Worm (Caenorhabditis elegans): Measurements from ENCODE around the gene his-24.

The his-24 gene

ce11 chrX:14502116-14502587 lies 12.3 kb downstream of the his-24 start:
- no peak for TF ChIP-seq ZK546.5 (tag; optimal IDR thresholded peaks at IDR 0.05)
- TF ChIP-seq nhr-67 (tag; optimal IDR thresholded peaks at IDR 0.05): no peak
- TF ChIP-seq ceh-16 (tag; optimal IDR thresholded peaks at IDR 0.05): no peak
- TF ChIP-seq elt-1 (tag; optimal IDR thresholded peaks at IDR 0.05): peak; percentile 19
- TF ChIP-seq mml-1 (tag; optimal IDR thresholded peaks at IDR 0.05): no peak
- TF ChIP-seq hmg-11 (tag; optimal IDR thresholded peaks at IDR 0.05): no peak
- peak; percentile 13 for TF ChIP-seq nhr-23 (tag; optimal IDR thresholded peaks at IDR 0.05)
- TF ChIP-seq pha-4 (tag; optimal IDR thresholded peaks at IDR 0.05): peak; percentile 61
- TF ChIP-seq fkh-10 (GFP tag; optimal IDR thresholded peaks at IDR 0.05): no peak
- TF ChIP-seq nhr-76 (tag; optimal IDR thresholded peaks at IDR 0.05): no peak
- TF ChIP-seq tbx-2 (tag; optimal IDR thresholded peaks at IDR 0.05): no peak
- TF ChIP-seq elt-3 (tag; optimal IDR thresholded peaks at IDR 0.05): no peak
- TF ChIP-seq nhr-25 (tag; optimal IDR thresholded peaks at IDR 0.05): peak; percentile 69
- no peak for TF ChIP-seq egl-27 (tag; optimal IDR thresholded peaks at IDR 0.05)
- peak; percentile 87 for TF ChIP-seq jun-1 (tag; optimal IDR thresholded peaks at IDR 0.05)
- no peak for TF ChIP-seq skn-1 (tag; optimal IDR thresholded peaks at IDR 0.05)
- TF ChIP-seq nfya-1 (tag; optimal IDR thresholded peaks at IDR 0.05; ENCODE audit: insufficient read depth): peak; percentile 9
- no peak for TF ChIP-seq ceh-82 (tag; optimal IDR thresholded peaks at IDR 0.05)
- TF ChIP-seq pqm-1 (tag; optimal IDR thresholded peaks at IDR 0.05): peak; percentile 83
- TF ChIP-seq fkh-2 (tag; optimal IDR thresholded peaks at IDR 0.05): no peak
- no peak for TF ChIP-seq ceh-9 (tag; optimal IDR thresholded peaks at IDR 0.05)
- TF ChIP-seq unc-39 (tag; optimal IDR thresholded peaks at IDR 0.05): no peak
- peak; percentile 97 for TF ChIP-seq elt-2 (tag; optimal IDR thresholded peaks at IDR 0.05)
- TF ChIP-seq nhr-237 (tag; optimal IDR thresholded peaks at IDR 0.05): no peak
- no peak for TF ChIP-seq lin-15B (tag; optimal IDR thresholded peaks at IDR 0.05)
- TF ChIP-seq lsy-12 (tag; optimal IDR thresholded peaks at IDR 0.05): no peak
- TF ChIP-seq sea-2 (GFP tag; optimal IDR thresholded peaks at IDR 0.05): no peak
- no peak for TF ChIP-seq mdl-1 (tag; optimal IDR thresholded peaks at IDR 0.05)
- TF ChIP-seq nhr-43 (tag; optimal IDR thresholded peaks at IDR 0.05; ENCODE audit: poor library complexity, severe bottlenecking): peak; percentile 82
- TF ChIP-seq daf-12 (tag; optimal IDR thresholded peaks at IDR 0.05): no peak
- TF ChIP-seq snpc-4 (tag; optimal IDR thresholded peaks at IDR 0.05): no peak
- peak; percentile 45 for TF ChIP-seq unc-62 (GFP tag; optimal IDR thresholded peaks at IDR 0.05)
- no peak for TF ChIP-seq aly-2 (tag; optimal IDR thresholded peaks at IDR 0.05)
- TF ChIP-seq egl-5 (tag; optimal IDR thresholded peaks at IDR 0.05): no peak
- TF ChIP-seq R02D3.7 (tag; optimal IDR thresholded peaks at IDR 0.05): no peak
- TF ChIP-seq eor-1 (tag; optimal IDR thresholded peaks at IDR 0.05): no peak
- no peak for TF ChIP-seq zag-1 (tag; optimal IDR thresholded peaks at IDR 0.05)
- no peak for TF ChIP-seq ceh-28 (tag; optimal IDR thresholded peaks at IDR 0.05)
- TF ChIP-seq nhr-28 (tag; optimal IDR thresholded peaks at IDR 0.05): no peak
- TF ChIP-seq ama-1 (optimal IDR thresholded peaks at IDR 0.05): no peak

ce11 chrX:14503282-14503681 lies 13.4 kb downstream of the his-24 start:
- TF ChIP-seq elt-1 (tag; optimal IDR thresholded peaks at IDR 0.05) (peak; percentile 42), nhr-76 (tag; optimal IDR thresholded peaks at IDR 0.05) (no peak), nhr-25 (tag; optimal IDR thresholded peaks at IDR 0.05) (peak; percentile 74), nhr-43 (tag; optimal IDR thresholded peaks at IDR 0.05; ENCODE audit: poor library complexity, severe bottlenecking) (peak; percentile 17), lin-15B (tag; optimal IDR thresholded peaks at IDR 0.05) (no peak), nhr-23 (tag; optimal IDR thresholded peaks at IDR 0.05) (peak; percentile 69), zag-1 (tag; optimal IDR thresholded peaks at IDR 0.05) (no peak), eor-1 (tag; optimal IDR thresholded peaks at IDR 0.05) (no peak), lin-39 (tag; optimal IDR thresholded peaks at IDR 0.05) (peak; percentile 23)
